Worm (Caenorhabditis elegans): ENCODE data around the gene dmsr-11.

DNA sequence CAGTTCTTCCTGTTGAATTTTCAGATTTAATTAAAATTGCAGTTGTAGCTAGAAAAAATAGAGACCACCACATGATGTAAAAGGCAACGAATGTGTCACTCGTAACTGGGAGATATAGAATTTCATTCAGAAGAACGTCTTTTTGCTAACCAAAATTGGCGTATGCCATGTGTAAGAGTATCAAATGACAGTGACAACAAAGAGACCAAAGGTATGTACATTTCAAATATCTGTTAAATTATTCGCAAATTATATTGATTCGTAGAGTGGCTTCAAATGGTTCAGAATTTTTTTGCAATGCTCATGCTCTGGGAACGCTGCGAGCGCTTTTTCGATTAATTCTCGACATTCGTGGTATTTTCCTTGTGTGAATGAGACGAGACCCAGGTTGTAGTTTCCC is 41.5 kb downstream of the dmsr-11 start, which contains the start of gene T25F10.4:
- no peak for TF ChIP-seq ZK546.5 (tag; optimal IDR thresholded peaks at IDR 0.05)
- no peak for TF ChIP-seq nhr-12 (tag; optimal IDR thresholded peaks at IDR 0.05)
- no peak for TF ChIP-seq ztf-11 (tag; optimal IDR thresholded peaks at IDR 0.05)
- no peak for TF ChIP-seq mdl-1 (tag; optimal IDR thresholded peaks at IDR 0.05)
- no peak for TF ChIP-seq R02D3.7 (tag; optimal IDR thresholded peaks at IDR 0.05)
- TF ChIP-seq unc-39 (tag; optimal IDR thresholded peaks at IDR 0.05), result no peak
- no peak for TF ChIP-seq elt-3 (tag; optimal IDR thresholded peaks at IDR 0.05)

All from whole organism, L3 larva.